Fruit fly (Drosophila melanogaster) whole organism: ENCODE results near the gene CG13465.

Experiments
- CG8478 ChIP-seq: fragments of >200 bp; optimal IDR thresholded peaks from 2 replicates; lab custom pipeline; 2018; ENCODE audit warnings: inconsistent platforms
- Dll ChIP-seq: fragments of >200 bp; optimal IDR thresholded peaks from 2 replicates; lab custom pipeline; 2017
- pan ChIP-seq: fragments of >200 bp; optimal IDR thresholded peaks from 2 replicates; lab custom pipeline; 2017
- psq ChIP-seq: fragments of >200 bp; optimal IDR thresholded peaks from 2 replicates; lab custom pipeline; 2017
- usp ChIP-seq: fragments of >200 bp; optimal IDR thresholded peaks from 2 replicates; lab custom pipeline; 2017; ENCODE audit warnings: missing biosample characterization, missing genetic modification characterization, mixed read lengths

dm6 chr3L:14962729-14963128, 18.6 kb upstream of the CG13465 start:
- TF ChIP-seq psq (lab: Kevin White, UChicago) (no peak), CG8478 (lab: Kevin White, UChicago) (no peak), Dll (lab: Kevin White, UChicago) (no peak), usp (no peak), pan (lab: Kevin White, UChicago) (no peak)
